Worm (Caenorhabditis elegans) whole organism, mixed stage, embryonic: ENCODE measurements around the gene pst-1.

Experiments
- ces-1 ChIP-seq: fragments of 150-350 bp; optimal IDR thresholded peaks from 2 replicates; lab custom pipeline; 2014; ENCODE audit warnings: missing biosample characterization, missing genetic modification reagents, missing genetic modification characterization
- cnd-1 ChIP-seq: fragments of 200-800 bp; sonication (Bioruptor generic); optimal IDR thresholded peaks from 2 replicates; lab custom pipeline; 2018; ENCODE audit warnings: mild to moderate bottlenecking, missing genetic modification characterization, missing compliant biosample characterization
- elt-1 ChIP-seq: sonication (generic microtip); optimal IDR thresholded peaks from 2 replicates; lab custom pipeline; 2017; ENCODE audit warnings: missing genetic modification characterization, mild to moderate bottlenecking, missing compliant biosample characterization, antibody characterized with exemption, moderate library complexity, borderline replicate concordance; ENCODE audit not compliant: insufficient read depth
- elt-3 ChIP-seq: fragments of 150-350 bp; optimal IDR thresholded peaks from 2 replicates; lab custom pipeline; 2014; ENCODE audit warnings: missing biosample characterization, missing genetic modification characterization
- mab-5 ChIP-seq: fragments of 150-350 bp; optimal IDR thresholded peaks from 2 replicates; lab custom pipeline; 2014; ENCODE audit warnings: missing biosample characterization, missing genetic modification characterization
- mep-1 ChIP-seq: fragments of 150-350 bp; optimal IDR thresholded peaks from 2 replicates; lab custom pipeline; 2017; ENCODE audit warnings: missing biosample characterization, missing genetic modification reagents, missing genetic modification characterization, inconsistent platforms
- nhr-12 ChIP-seq: fragments of 150-350 bp; optimal IDR thresholded peaks from 2 replicates; lab custom pipeline; 2014; ENCODE audit warnings: missing biosample characterization, missing genetic modification characterization
- nhr-2 ChIP-seq: fragments of 150-350 bp; optimal IDR thresholded peaks from 2 replicates; lab custom pipeline; 2014; ENCODE audit warnings: missing biosample characterization, missing genetic modification characterization
- nhr-76 ChIP-seq: sonication (generic microtip); optimal IDR thresholded peaks from 2 replicates; lab custom pipeline; 2017; ENCODE audit warnings: missing biosample characterization, missing genetic modification characterization
- pha-4 ChIP-seq: fragments of 150-350 bp; optimal IDR thresholded peaks from 2 replicates; lab custom pipeline; 2018; ENCODE audit warnings: missing biosample characterization, missing genetic modification reagents, missing genetic modification characterization
- snpc-4 ChIP-seq: fragments of 150-350 bp; optimal IDR thresholded peaks from 2 replicates; lab custom pipeline; 2014; ENCODE audit warnings: missing biosample characterization, missing genetic modification characterization
- unc-39 ChIP-seq: fragments of 150-350 bp; optimal IDR thresholded peaks from 2 replicates; lab custom pipeline; 2014; ENCODE audit warnings: missing biosample characterization, missing genetic modification characterization
- unc-62 ChIP-seq: fragments of 150-350 bp; optimal IDR thresholded peaks from 2 replicates; lab custom pipeline; 2014; ENCODE audit warnings: missing biosample characterization, missing genetic modification reagents, missing genetic modification characterization
- ztf-11 ChIP-seq: fragments of 150-350 bp; optimal IDR thresholded peaks from 2 replicates; lab custom pipeline; 2014; ENCODE audit warnings: missing biosample characterization, missing genetic modification characterization

- no peak for TF ChIP-seq elt-1 (tag; lab: Kevin White, UChicago)
- TF ChIP-seq unc-62 (GFP tag; lab: Kevin White, UChicago): no peak
- no peak for TF ChIP-seq ztf-11 (tag; lab: Kevin White, UChicago)
- no peak for TF ChIP-seq pha-4 (tag; lab: Kevin White, UChicago)
- TF ChIP-seq mab-5 (tag; lab: Kevin White, UChicago): no peak
- no peak for TF ChIP-seq ces-1 (GFP tag; lab: Kevin White, UChicago)
- no peak for TF ChIP-seq nhr-2 (tag; lab: Kevin White, UChicago)
- no peak for TF ChIP-seq elt-3
- TF ChIP-seq mep-1 (tag; lab: Kevin White, UChicago): no peak
- no peak for TF ChIP-seq nhr-12
- no peak for TF ChIP-seq snpc-4 (tag; lab: Kevin White, UChicago)
- TF ChIP-seq nhr-76 (tag; lab: Kevin White, UChicago): no peak
- TF ChIP-seq cnd-1 (tag; lab: Kevin White, UChicago): no peak
- TF ChIP-seq unc-39 (tag; lab: Kevin White, UChicago): no peak
Observed at ce11 chrV:5922236-5922635, 21.0 kb upstream of the pst-1 start, which contains the start of gene srsx-18.
